Fruit fly (Drosophila melanogaster) whole organism, pupa: Measurements from ENCODE around the gene CG18178.

Source experiments
- CG12605 ChIP-seq: fragments of 200-800 bp; sonication (Bioruptor generic); IDR thresholded peaks from 2 replicates; pipeline ENCODE4 v1.3.6; 2022; ENCODE audit warnings: missing biosample characterization, missing genetic modification characterization
- CG14655 ChIP-seq: fragments of 200-800 bp; sonication (Bioruptor generic); optimal IDR thresholded peaks from 3 replicates; lab custom pipeline; 2017; ENCODE audit warnings: mild to moderate bottlenecking, missing biosample characterization, missing genetic modification reagents, missing genetic modification characterization
- CG17806 ChIP-seq: fragments of 200-800 bp; sonication (Bioruptor generic); optimal IDR thresholded peaks from 2 replicates; lab custom pipeline; 2018; ENCODE audit warnings: missing biosample characterization, mild to moderate bottlenecking, missing genetic modification characterization, moderate library complexity
- CG34367 ChIP-seq: fragments of 200-800 bp; sonication (Bioruptor generic); optimal IDR thresholded peaks from 2 replicates; lab custom pipeline; 2018; ENCODE audit warnings: missing biosample characterization, mild to moderate bottlenecking, missing genetic modification characterization
- CG4496 ChIP-seq: fragments of 200-800 bp; sonication (Bioruptor generic); IDR thresholded peaks from 3 replicates; pipeline ENCODE4 v1.3.6; 2022; ENCODE audit warnings: missing biosample characterization, missing genetic modification characterization
- CG8159 ChIP-seq: fragments of 200-800 bp; sonication (Bioruptor generic); optimal IDR thresholded peaks from 3 replicates; lab custom pipeline; 2018; ENCODE audit warnings: missing biosample characterization, mild to moderate bottlenecking, missing genetic modification characterization, moderate library complexity
- CG8301 ChIP-seq: fragments of 200-800 bp; sonication (Bioruptor generic); optimal IDR thresholded peaks from 2 replicates; lab custom pipeline; 2018; ENCODE audit warnings: missing biosample characterization, mild to moderate bottlenecking, missing genetic modification characterization
- CG9948 ChIP-seq: fragments of 200-800 bp; sonication (Bioruptor generic); optimal IDR thresholded peaks from 2 replicates; lab custom pipeline; 2018; ENCODE audit warnings: missing biosample characterization, mild to moderate bottlenecking, missing genetic modification characterization, moderate library complexity
- D1 ChIP-seq: fragments of 200-800 bp; sonication (Bioruptor generic); optimal IDR thresholded peaks from 2 replicates; lab custom pipeline; 2018; ENCODE audit warnings: missing biosample characterization, mild to moderate bottlenecking, missing genetic modification characterization, moderate library complexity
- EcR ChIP-seq: fragments of 200-800 bp; sonication (Bioruptor generic); optimal IDR thresholded peaks from 3 replicates; lab custom pipeline; 2019; ENCODE audit warnings: missing biosample characterization, missing genetic modification characterization, mild to moderate bottlenecking, moderate library complexity, missing genetic modification reagents
- Pif1A ChIP-seq: fragments of 200-800 bp; sonication (Bioruptor generic); optimal IDR thresholded peaks from 3 replicates; lab custom pipeline; 2016; ENCODE audit warnings: missing biosample characterization, missing genetic modification characterization
- Pif1B ChIP-seq: fragments of 200-800 bp; sonication (Bioruptor generic); optimal IDR thresholded peaks from 3 replicates; lab custom pipeline; 2016; ENCODE audit warnings: missing biosample characterization, missing genetic modification characterization
- gl ChIP-seq: fragments of 200-800 bp; sonication (Bioruptor generic); optimal IDR thresholded peaks from 2 replicates; lab custom pipeline; 2018; ENCODE audit warnings: missing biosample characterization, mild to moderate bottlenecking, missing genetic modification characterization

DNA sequence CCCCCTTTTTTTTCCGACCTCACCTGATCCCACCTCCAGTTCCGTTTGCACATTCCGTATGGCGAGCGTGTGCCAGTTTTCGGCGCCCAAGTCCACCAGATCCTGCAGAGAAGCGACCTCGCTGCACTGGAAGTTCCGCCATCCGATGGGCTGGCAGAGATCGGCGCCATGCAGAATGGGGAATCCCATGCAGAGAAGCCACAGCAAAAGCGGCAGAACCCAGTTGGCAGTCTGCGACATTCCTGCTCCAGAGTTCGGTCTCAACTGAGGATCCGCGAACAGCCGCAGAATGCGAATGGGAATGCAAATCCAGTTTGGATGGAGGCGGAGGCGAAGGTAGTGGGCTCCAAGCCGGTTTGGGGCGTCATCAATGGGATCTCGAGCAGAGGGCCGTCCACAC lies 14.6 kb upstream of the CG18178 start, which contains the start of gene CG6749:
- TF ChIP-seq CG8301, result no peak
- no peak for TF ChIP-seq Pif1B
- TF ChIP-seq CG9948, result no peak
- TF ChIP-seq CG4496, result no peak; the same call in 2 of the 3 replicates
- TF ChIP-seq CG17806, result no peak
- no peak for TF ChIP-seq gl (tag; lab: Kevin White, UChicago)
- TF ChIP-seq EcR, result no peak
- TF ChIP-seq CG8159 (tag; lab: Kevin White, UChicago), result no peak
- TF ChIP-seq D1 (tag; lab: Kevin White, UChicago), result no peak
- no peak for TF ChIP-seq CG34367 (tag; lab: Kevin White, UChicago)
- no peak for TF ChIP-seq CG12605 (GFP tag; lab: Robert Waterston, UW)
- no peak for TF ChIP-seq CG14655
- TF ChIP-seq Pif1A, result no peak
